Fruit fly (Drosophila melanogaster): ENCODE results near the gene HisRS.

HisRS gene

DNA sequence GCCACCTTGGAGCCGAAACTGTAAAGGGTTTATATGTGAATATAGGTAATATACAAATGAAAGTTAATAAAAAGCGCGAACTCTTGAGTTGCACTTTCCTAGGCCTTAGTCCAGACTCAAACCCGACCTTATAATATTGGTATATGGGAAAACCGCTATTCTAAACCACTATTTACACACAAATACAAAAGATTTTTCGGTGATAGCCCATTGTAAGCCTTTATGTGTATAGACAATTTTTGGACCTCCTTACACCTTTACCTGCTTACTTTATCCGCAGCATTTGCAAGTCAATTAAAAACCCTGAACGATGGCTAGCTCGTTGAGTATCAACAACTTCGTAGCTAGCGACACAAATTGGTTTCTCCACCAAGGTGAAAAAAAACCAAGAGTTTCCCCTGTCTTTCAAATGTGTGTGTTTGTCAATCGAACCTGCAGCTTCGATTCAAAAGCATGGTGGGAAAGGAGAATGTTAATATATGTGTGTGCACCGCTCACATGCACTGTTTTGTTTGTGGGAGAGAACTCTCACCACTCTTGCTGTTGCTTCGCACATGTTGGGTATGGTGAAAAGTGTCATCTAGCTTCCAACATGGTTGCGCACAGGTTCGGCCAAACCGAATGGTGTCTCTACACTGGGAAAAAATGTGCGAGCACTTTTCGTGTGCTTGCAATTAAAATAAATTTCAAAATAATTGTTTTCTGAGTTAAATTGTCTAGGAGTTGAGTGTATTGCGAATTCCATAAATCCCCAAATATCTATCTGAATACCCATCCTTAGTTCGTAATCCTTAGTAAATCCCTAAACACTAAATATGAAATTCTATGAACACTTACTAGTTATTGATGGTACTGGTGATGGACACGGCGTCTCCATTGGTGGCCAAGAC lies 8.3 kb upstream of the HisRS start (continued):
- TF ChIP-seq cad (GFP tag; optimal IDR thresholded peaks at IDR 0.05), result no peak
- no peak for TF ChIP-seq sqz (GFP tag; optimal IDR thresholded peaks at IDR 0.05)
- peak; percentile 38 for TF ChIP-seq CG10565 (GFP tag; optimal IDR thresholded peaks at IDR 0.05)
- TF ChIP-seq CG31441 (GFP tag; IDR thresholded peaks at IDR 0.05), result peak; percentile 75
- TF ChIP-seq shn (GFP tag; optimal IDR thresholded peaks at IDR 0.05), result peak; percentile 64
- no peak for TF ChIP-seq sd (tag; optimal IDR thresholded peaks at IDR 0.05)
- TF ChIP-seq gt (GFP tag; IDR thresholded peaks at IDR 0.05), result no peak
- TF ChIP-seq otp (GFP tag; IDR thresholded peaks at IDR 0.05), result peak; percentile 88
- TF ChIP-seq Optix (GFP tag; IDR thresholded peaks at IDR 0.05), result peak; percentile 71; the same call in 2 of the 3 replicates
- peak; percentile 41 for TF ChIP-seq CG2116 (GFP tag; optimal IDR thresholded peaks at IDR 0.05)
- peak; percentile 51; the same call in 1 of the 2 replicates for TF ChIP-seq Oaz (GFP tag; IDR thresholded peaks at IDR 0.05)
- TF ChIP-seq CG3065 (GFP tag; optimal IDR thresholded peaks at IDR 0.05), result peak; percentile 2
- peak; percentile 30 for TF ChIP-seq crc (GFP tag; optimal IDR thresholded peaks at IDR 0.05)
- TF ChIP-seq CG4617 (GFP tag; optimal IDR thresholded peaks at IDR 0.05; ENCODE audit: borderline replicate concordance), result peak; percentile 41
- TF ChIP-seq Ets97D (GFP tag; optimal IDR thresholded peaks at IDR 0.05), result peak; percentile 50
- TF ChIP-seq kah (GFP tag; optimal IDR thresholded peaks at IDR 0.05), result peak; percentile 1
- TF ChIP-seq usp (GFP tag; optimal IDR thresholded peaks at IDR 0.05), result no peak
- peak; percentile 74 for TF ChIP-seq CG1024 (GFP tag; IDR thresholded peaks at IDR 0.05)
- TF ChIP-seq Meics (GFP tag; optimal IDR thresholded peaks at IDR 0.05), result peak; percentile 82
- TF ChIP-seq D (optimal IDR thresholded peaks at IDR 0.05), result no peak
- TF ChIP-seq D (GFP tag; optimal IDR thresholded peaks at IDR 0.05), result peak; percentile 72
- peak; percentile 57 for TF ChIP-seq abd-A (tag; optimal IDR thresholded peaks at IDR 0.05)
- TF ChIP-seq NK7.1 (GFP tag; optimal IDR thresholded peaks at IDR 0.05), result peak; percentile 75
- peak; percentile 79 for TF ChIP-seq onecut (GFP tag; IDR thresholded peaks at IDR 0.05)
- TF ChIP-seq bab2 (GFP tag; optimal IDR thresholded peaks at IDR 0.05), result peak; percentile 78
- TF ChIP-seq CG9437 (GFP tag; optimal IDR thresholded peaks at IDR 0.05), result peak; percentile 52
- peak; percentile 60 for TF ChIP-seq dmrt11E (tag; optimal IDR thresholded peaks at IDR 0.05)
- TF ChIP-seq CG12744 (GFP tag; optimal IDR thresholded peaks at IDR 0.05), result peak; percentile 70
- TF ChIP-seq ERR (GFP tag; optimal IDR thresholded peaks at IDR 0.05), result peak; percentile 41
- peak; percentile 60 for TF ChIP-seq CG30431 (GFP tag; optimal IDR thresholded peaks at IDR 0.05)
- TF ChIP-seq tin (GFP tag; optimal IDR thresholded peaks at IDR 0.05), result peak; percentile 87
- TF ChIP-seq gfzf (GFP tag; optimal IDR thresholded peaks at IDR 0.05), result no peak
- TF ChIP-seq esg (GFP tag; conservative IDR thresholded peaks at IDR 0.05), result peak; percentile 67
- peak; percentile 34 for TF ChIP-seq NC2α (GFP tag; optimal IDR thresholded peaks at IDR 0.05)
- TF ChIP-seq CG32767 (GFP tag; IDR thresholded peaks at IDR 0.05), result peak; percentile 39; the same call in 1 of the 2 replicates
- peak; percentile 67 for TF ChIP-seq CG8089 (GFP tag; optimal IDR thresholded peaks at IDR 0.05)
- no peak for TF ChIP-seq Opbp (GFP tag; IDR thresholded peaks at IDR 0.05; ENCODE audit: partially characterized antibody)
- no peak for TF ChIP-seq Asciz (GFP tag; optimal IDR thresholded peaks at IDR 0.05)
- no peak for TF ChIP-seq bigmax (GFP tag; optimal IDR thresholded peaks at IDR 0.05)
- TF ChIP-seq Aef1 (GFP tag; IDR thresholded peaks at IDR 0.05), result peak; percentile 61
- TF ChIP-seq exex (tag; optimal IDR thresholded peaks at IDR 0.05), result no peak
- peak; percentile 81 for TF ChIP-seq E2f1 (GFP tag; IDR thresholded peaks at IDR 0.05)
- TF ChIP-seq CG17568 (GFP tag; optimal IDR thresholded peaks at IDR 0.05), result peak; percentile 31
- TF ChIP-seq Bgb (GFP tag; IDR thresholded peaks at IDR 0.05; ENCODE audit: partially characterized antibody), result no peak
- peak; percentile 34; the same call in 1 of the 2 replicates for TF ChIP-seq aop (GFP tag; IDR thresholded peaks at IDR 0.05)
- TF ChIP-seq luna (GFP tag; optimal IDR thresholded peaks at IDR 0.05), result no peak
- TF ChIP-seq HLH4C (GFP tag; IDR thresholded peaks at IDR 0.05; ENCODE audit: partially characterized antibody), result no peak
- no peak for TF ChIP-seq CG7928 (GFP tag; optimal IDR thresholded peaks at IDR 0.05)
- no peak; the same call in 1 of the 2 replicates for TF ChIP-seq GATAe (GFP tag; conservative IDR thresholded peaks at IDR 0.05)
